Fruit fly (Drosophila melanogaster): Measurements from ENCODE around the gene Osi5.

The Osi5 gene

dm6 chr3R:6241289-6241688 lies 14.0 kb downstream of the Osi5 start (continued):
- TF ChIP-seq CG7271 (tag; optimal IDR thresholded peaks at IDR 0.05) (no peak), CG14710 (tag; optimal IDR thresholded peaks at IDR 0.05) (peak; percentile 46), Oli (tag; optimal IDR thresholded peaks at IDR 0.05) (peak; percentile 34), CG10565 (GFP tag; optimal IDR thresholded peaks at IDR 0.05) (no peak), fd96Cb (tag; optimal IDR thresholded peaks at IDR 0.05) (peak; percentile 49), stc (GFP tag; IDR thresholded peaks at IDR 0.05) (no peak), CG11085 (GFP tag; IDR thresholded peaks at IDR 0.05) (no peak), CG6654 (GFP tag; optimal IDR thresholded peaks at IDR 0.05) (no peak), CG6175 (GFP tag; IDR thresholded peaks at IDR 0.05) (no peak), CG17802 (tag; optimal IDR thresholded peaks at IDR 0.05) (no peak), CG31388 (GFP tag; optimal IDR thresholded peaks at IDR 0.05) (no peak), Xrp1 (GFP tag; IDR thresholded peaks at IDR 0.05) (0 out of 2 replicates have a peak, but pooled peaks have one; percentile 7), Ets65A (GFP tag) (no peak), hkb (optimal IDR thresholded peaks at IDR 0.05) (no peak), hkb (GFP tag; IDR thresholded peaks at IDR 0.05) (no peak), CG18262 (tag; optimal IDR thresholded peaks at IDR 0.05) (peak; percentile 81), sc (optimal IDR thresholded peaks at IDR 0.05) (no peak), sc (GFP tag; optimal IDR thresholded peaks at IDR 0.05) (peak; percentile 27), Hey (tag; optimal IDR thresholded peaks at IDR 0.05) (no peak), aop (GFP tag; IDR thresholded peaks at IDR 0.05) (no peak), gcm (GFP tag; optimal IDR thresholded peaks at IDR 0.05) (no peak), CG2678 (tag; optimal IDR thresholded peaks at IDR 0.05) (peak; percentile 66), C15 (GFP tag; IDR thresholded peaks at IDR 0.05) (no peak), maf-S (GFP tag; optimal IDR thresholded peaks at IDR 0.05) (no peak), CG17829 (tag; optimal IDR thresholded peaks at IDR 0.05) (peak; percentile 36), CG10543 (GFP tag; optimal IDR thresholded peaks at IDR 0.05) (no peak), Tbp (GFP tag; optimal IDR thresholded peaks at IDR 0.05) (no peak), Dp (GFP tag; optimal IDR thresholded peaks at IDR 0.05) (no peak), D (optimal IDR thresholded peaks at IDR 0.05) (no peak), D (GFP tag; optimal IDR thresholded peaks at IDR 0.05) (peak; percentile 23), crc (GFP tag; optimal IDR thresholded peaks at IDR 0.05) (no peak), Ssrp (tag; optimal IDR thresholded peaks at IDR 0.05) (peak; percentile 65), CG14050 (GFP tag; IDR thresholded peaks at IDR 0.05) (no peak), so (GFP tag; IDR thresholded peaks at IDR 0.05) (no peak), CG17568 (GFP tag; optimal IDR thresholded peaks at IDR 0.05) (no peak), CG6813 (GFP tag; optimal IDR thresholded peaks at IDR 0.05) (no peak), Hr39 (optimal IDR thresholded peaks at IDR 0.05) (no peak), grau (tag; optimal IDR thresholded peaks at IDR 0.05) (peak; percentile 35), CG6254 (GFP tag; optimal IDR thresholded peaks at IDR 0.05) (peak; percentile 32), eve (GFP tag; optimal IDR thresholded peaks at IDR 0.05) (no peak), lbe (GFP tag; optimal IDR thresholded peaks at IDR 0.05) (no peak), unpg (GFP tag; optimal IDR thresholded peaks at IDR 0.05) (peak; percentile 24), ap (GFP tag; IDR thresholded peaks at IDR 0.05) (no peak), ab (GFP tag; optimal IDR thresholded peaks at IDR 0.05) (no peak), B-H2 (GFP tag; optimal IDR thresholded peaks at IDR 0.05) (no peak), YL-1 (GFP tag; optimal IDR thresholded peaks at IDR 0.05) (no peak), croc (GFP tag; conservative IDR thresholded peaks at IDR 0.05) (no peak; the same call in 2 of the 3 replicates), tio (GFP tag; optimal IDR thresholded peaks at IDR 0.05) (no peak), luna (GFP tag; optimal IDR thresholded peaks at IDR 0.05) (no peak), phol (tag; optimal IDR thresholded peaks at IDR 0.05) (peak; percentile 72), BEAF-32 (GFP tag; optimal IDR thresholded peaks at IDR 0.05) (no peak), Asciz (GFP tag; optimal IDR thresholded peaks at IDR 0.05) (peak; percentile 25), dmrt99B (tag; optimal IDR thresholded peaks at IDR 0.05) (peak; percentile 70)

All from whole organism, embryonic.